Fruit fly (Drosophila melanogaster) whole organism, embryonic: ENCODE results near the gene Pax.

ENCODE experiments used
- BEAF-32 ChIP-seq: fragments of 200-800 bp; sonication (Bioruptor generic); optimal IDR thresholded peaks from 3 replicates; lab custom pipeline; 2017; ENCODE audit warnings: missing biosample characterization, missing genetic modification characterization, mild to moderate bottlenecking, moderate library complexity, missing genetic modification reagents
- CG10321 ChIP-seq: fragments of 200-800 bp; sonication (Bioruptor generic); IDR thresholded peaks from 2 replicates; pipeline ENCODE4 v1.3.6; 2022; ENCODE audit warnings: missing biosample characterization, missing genetic modification characterization
- CG10959 ChIP-seq: fragments of 200-800 bp; sonication (Bioruptor generic); IDR thresholded peaks from 2 replicates; pipeline ENCODE4 v1.3.6; 2022; ENCODE audit warnings: missing biosample characterization, missing genetic modification characterization
- CG12104 ChIP-seq: fragments of 200-800 bp; sonication (Bioruptor generic); optimal IDR thresholded peaks from 3 replicates; lab custom pipeline; 2016; ENCODE audit warnings: missing biosample characterization, missing genetic modification characterization
- CG12236 ChIP-seq: fragments of 200-800 bp; sonication (Bioruptor generic); optimal IDR thresholded peaks from 2 replicates; lab custom pipeline; 2016; ENCODE audit warnings: missing biosample characterization, missing genetic modification characterization
- CG12391 ChIP-seq: fragments of 200-800 bp; sonication (Bioruptor generic); optimal IDR thresholded peaks from 3 replicates; lab custom pipeline; 2018; ENCODE audit warnings: missing biosample characterization, mild to moderate bottlenecking, missing genetic modification characterization, moderate library complexity
- CG13123 ChIP-seq: fragments of 200-800 bp; sonication (Bioruptor generic); optimal IDR thresholded peaks from 2 replicates; lab custom pipeline; 2016; ENCODE audit warnings: missing biosample characterization, missing genetic modification characterization
- CG13894 ChIP-seq: fragments of 200-800 bp; sonication (Bioruptor generic); optimal IDR thresholded peaks from 3 replicates; lab custom pipeline; 2018; ENCODE audit warnings: missing biosample characterization, mild to moderate bottlenecking, missing genetic modification characterization, moderate library complexity
- CG14710 ChIP-seq: fragments of 200-800 bp; sonication (Bioruptor generic); optimal IDR thresholded peaks from 3 replicates; lab custom pipeline; 2019; ENCODE audit warnings: missing biosample characterization, mild to moderate bottlenecking, missing genetic modification characterization, moderate library complexity
- CG15601 ChIP-seq: fragments of 200-800 bp; sonication (Bioruptor generic); optimal IDR thresholded peaks from 3 replicates; lab custom pipeline; 2019; ENCODE audit warnings: missing biosample characterization, mild to moderate bottlenecking, missing genetic modification characterization, moderate library complexity
- CG2202 ChIP-seq: fragments of 200-800 bp; sonication (Bioruptor generic); optimal IDR thresholded peaks from 2 replicates; lab custom pipeline; 2018; ENCODE audit warnings: missing biosample characterization, mild to moderate bottlenecking, missing genetic modification characterization
- CG2678 ChIP-seq: fragments of 200-800 bp; sonication (Bioruptor generic); optimal IDR thresholded peaks from 3 replicates; lab custom pipeline; 2019; ENCODE audit warnings: missing biosample characterization, mild to moderate bottlenecking, missing genetic modification characterization, moderate library complexity
- CG2875 ChIP-seq: fragments of 200-800 bp; sonication (Bioruptor generic); optimal IDR thresholded peaks from 2 replicates; lab custom pipeline; 2017; ENCODE audit warnings: missing biosample characterization, mild to moderate bottlenecking, missing genetic modification characterization, missing genetic modification reagents
- CG30403 ChIP-seq: fragments of 200-800 bp; sonication (Bioruptor generic); optimal IDR thresholded peaks from 3 replicates; lab custom pipeline; 2016; ENCODE audit warnings: missing biosample characterization, missing genetic modification characterization
- CG3847 ChIP-seq: fragments of 200-800 bp; sonication (Bioruptor generic); IDR thresholded peaks from 2 replicates; pipeline ENCODE4 v1.3.6; 2022; ENCODE audit warnings: missing biosample characterization, missing genetic modification characterization
- CG3995 ChIP-seq: fragments of 200-800 bp; sonication (Bioruptor generic); optimal IDR thresholded peaks from 3 replicates; lab custom pipeline; 2016; ENCODE audit warnings: missing biosample characterization, missing genetic modification characterization
- CG4424 ChIP-seq: fragments of 200-800 bp; sonication (Bioruptor generic); optimal IDR thresholded peaks from 3 replicates; lab custom pipeline; 2016; ENCODE audit warnings: missing biosample characterization, missing genetic modification characterization
- CG9215 ChIP-seq: fragments of 200-800 bp; sonication (Bioruptor generic); IDR thresholded peaks from 2 replicates; pipeline ENCODE4 v1.3.6; 2022; ENCODE audit warnings: missing biosample characterization, missing genetic modification characterization
- CG9437 ChIP-seq: fragments of 200-800 bp; sonication (Bioruptor generic); optimal IDR thresholded peaks from 2 replicates; lab custom pipeline; 2018; ENCODE audit warnings: missing biosample characterization, mild to moderate bottlenecking, missing genetic modification characterization
- CG9817 ChIP-seq: fragments of 200-800 bp; sonication (Bioruptor generic); optimal IDR thresholded peaks from 2 replicates; lab custom pipeline; 2018; ENCODE audit warnings: missing biosample characterization, mild to moderate bottlenecking, missing genetic modification characterization, moderate library complexity
- CG9876 ChIP-seq: fragments of 200-800 bp; sonication (Bioruptor generic); optimal IDR thresholded peaks from 2 replicates; lab custom pipeline; 2016; ENCODE audit warnings: missing biosample characterization, missing genetic modification characterization
- D19A ChIP-seq: fragments of 200-800 bp; optimal IDR thresholded peaks from 3 replicates; lab custom pipeline; 2019; ENCODE audit warnings: missing biosample characterization, mild to moderate bottlenecking, missing genetic modification characterization, moderate library complexity
- Dref ChIP-seq: fragments of 200-800 bp; sonication (Bioruptor generic); IDR thresholded peaks from 2 replicates; pipeline ENCODE4 v1.3.6; 2022; ENCODE audit warnings: missing biosample characterization, missing genetic modification characterization
- Eip74EF ChIP-seq, 2 experiments: fragments of 200-800 bp in 1 of 2; fragments of >200 bp in 1 of 2; sonication (Bioruptor generic) in 1 of 2; optimal IDR thresholded peaks; 2 replicates each; lab custom pipeline; 2017 to 2019; ENCODE audit warnings: missing biosample characterization in 2 of 2, missing genetic modification characterization in 2 of 2, mild to moderate bottlenecking in 1 of 2, moderate library complexity in 1 of 2
- HmgD ChIP-seq: fragments of 200-800 bp; sonication (Bioruptor generic); optimal IDR thresholded peaks from 3 replicates; lab custom pipeline; 2016; ENCODE audit warnings: missing biosample characterization, missing genetic modification characterization
- Lhr ChIP-seq: fragments of 200-800 bp; sonication (Bioruptor generic); optimal IDR thresholded peaks from 3 replicates; lab custom pipeline; 2017; ENCODE audit warnings: mild to moderate bottlenecking, missing biosample characterization, missing genetic modification reagents, missing genetic modification characterization
- MESR4 ChIP-seq: fragments of 200-800 bp; sonication (Bioruptor generic); optimal IDR thresholded peaks from 2 replicates; lab custom pipeline; 2018; ENCODE audit warnings: missing biosample characterization, mild to moderate bottlenecking, missing genetic modification characterization, moderate library complexity
- MTF-1 ChIP-seq: fragments of 200-800 bp; sonication (Bioruptor generic); optimal IDR thresholded peaks from 2 replicates; lab custom pipeline; 2018; ENCODE audit warnings: missing biosample characterization, mild to moderate bottlenecking, missing genetic modification characterization, borderline replicate concordance
- NC2α ChIP-seq: fragments of 200-800 bp; sonication (Bioruptor generic); optimal IDR thresholded peaks from 2 replicates; lab custom pipeline; 2016; ENCODE audit warnings: missing biosample characterization, missing genetic modification characterization
- Rfx ChIP-seq: fragments of 200-800 bp; sonication (Bioruptor generic); IDR thresholded peaks from 2 replicates; pipeline ENCODE4 v1.3.6; 2022; ENCODE audit warnings: missing biosample characterization, missing genetic modification characterization
- Six4 ChIP-seq: fragments of 200-800 bp; sonication (Bioruptor generic); optimal IDR thresholded peaks from 2 replicates; lab custom pipeline; 2016; ENCODE audit warnings: missing biosample characterization, missing genetic modification characterization
- Stat92E ChIP-seq, 3 experiments: fragments of >200 bp in 2 of 3; fragments of 200-800 bp in 1 of 3; sonication (Bioruptor generic) in 1 of 3; optimal IDR thresholded peaks; 2 replicates each; lab custom pipeline; 2017 to 2019; ENCODE audit warnings: missing biosample characterization in 3 of 3, missing genetic modification characterization in 3 of 3, mild to moderate bottlenecking in 1 of 3, moderate library complexity in 1 of 3
- TFAM ChIP-seq: fragments of 200-800 bp; sonication (Bioruptor generic); optimal IDR thresholded peaks from 2 replicates; lab custom pipeline; 2017; ENCODE audit warnings: missing biosample characterization, missing genetic modification characterization, inconsistent platforms
- aop ChIP-seq: fragments of 200-800 bp; sonication (Bioruptor generic); IDR thresholded peaks from 2 replicates; pipeline ENCODE4 v1.3.6; 2022; ENCODE audit warnings: missing biosample characterization, missing genetic modification characterization
- ash1 ChIP-seq: fragments of 200-800 bp; sonication (Bioruptor generic); optimal IDR thresholded peaks from 2 replicates; lab custom pipeline; 2018; ENCODE audit warnings: missing biosample characterization, mild to moderate bottlenecking, missing genetic modification characterization
- az2 ChIP-seq: fragments of 200-800 bp; sonication (Bioruptor generic); optimal IDR thresholded peaks from 3 replicates; lab custom pipeline; 2016; ENCODE audit warnings: missing biosample characterization, missing genetic modification characterization
- cad ChIP-seq: fragments of >200 bp; optimal IDR thresholded peaks from 2 replicates; lab custom pipeline; 2017; ENCODE audit warnings: missing biosample characterization, missing genetic modification characterization
- cas ChIP-seq: fragments of 200-800 bp; sonication (Bioruptor generic); IDR thresholded peaks from 2 replicates; pipeline ENCODE4 v1.3.6; 2022; ENCODE audit warnings: missing biosample characterization, missing genetic modification characterization
- chm ChIP-seq: fragments of 200-800 bp; sonication (Bioruptor generic); IDR thresholded peaks from 2 replicates; pipeline ENCODE4 v1.3.6; 2022; ENCODE audit warnings: missing biosample characterization, missing genetic modification characterization
- disco-r ChIP-seq: fragments of 200-800 bp; sonication (Bioruptor generic); optimal IDR thresholded peaks from 2 replicates; lab custom pipeline; 2016; ENCODE audit warnings: missing biosample characterization, missing genetic modification characterization
- jumu ChIP-seq: fragments of 200-800 bp; sonication (Bioruptor generic); optimal IDR thresholded peaks from 3 replicates; lab custom pipeline; 2016; ENCODE audit warnings: missing biosample characterization, missing genetic modification characterization
- kay ChIP-seq: fragments of 200-800 bp; sonication (Bioruptor generic); optimal IDR thresholded peaks from 2 replicates; lab custom pipeline; 2016; ENCODE audit warnings: missing biosample characterization, missing genetic modification characterization
- klu ChIP-seq: fragments of 200-800 bp; sonication (Bioruptor generic); IDR thresholded peaks from 2 replicates; pipeline ENCODE4 v1.3.6; 2022; ENCODE audit warnings: missing biosample characterization, missing genetic modification characterization
- knrl ChIP-seq: fragments of 200-800 bp; sonication (Bioruptor generic); IDR thresholded peaks from 3 replicates; pipeline ENCODE4 v1.3.6; 2022; ENCODE audit warnings: missing biosample characterization, missing genetic modification characterization; ENCODE audit not compliant: partially characterized antibody
- pros ChIP-seq: fragments of 200-800 bp; sonication (Bioruptor generic); optimal IDR thresholded peaks from 3 replicates; lab custom pipeline; 2019; ENCODE audit warnings: missing biosample characterization, mild to moderate bottlenecking, missing genetic modification characterization, moderate library complexity
- repo ChIP-seq: fragments of 200-800 bp; sonication (Bioruptor generic); optimal IDR thresholded peaks from 2 replicates; lab custom pipeline; 2016; ENCODE audit warnings: missing biosample characterization, missing genetic modification characterization
- rib ChIP-seq: fragments of 200-800 bp; sonication (Bioruptor generic); IDR thresholded peaks from 2 replicates; pipeline ENCODE4 v1.3.6; 2022; ENCODE audit warnings: missing biosample characterization, missing genetic modification characterization
- ssp ChIP-seq: fragments of 200-800 bp; sonication (Bioruptor generic); IDR thresholded peaks from 2 replicates; pipeline ENCODE4 v1.3.6; 2022; ENCODE audit warnings: missing biosample characterization, missing genetic modification characterization
- trem ChIP-seq: fragments of 200-800 bp; optimal IDR thresholded peaks from 3 replicates; lab custom pipeline; 2019; ENCODE audit warnings: missing biosample characterization, mild to moderate bottlenecking, missing genetic modification characterization, moderate library complexity
- tup ChIP-seq: fragments of 200-800 bp; sonication (Bioruptor generic); optimal IDR thresholded peaks from 2 replicates; lab custom pipeline; 2016; ENCODE audit warnings: missing biosample characterization, mild to moderate bottlenecking, missing genetic modification characterization, moderate library complexity
- usp ChIP-seq: fragments of >200 bp; optimal IDR thresholded peaks from 2 replicates; lab custom pipeline; 2017; ENCODE audit warnings: missing biosample characterization, missing genetic modification characterization
- zfh1 ChIP-seq: fragments of 200-800 bp; sonication (Bioruptor generic); IDR thresholded peaks from 3 replicates; pipeline ENCODE4 v1.3.6; 2022; ENCODE audit warnings: missing biosample characterization, missing genetic modification characterization

The Pax gene

DNA sequence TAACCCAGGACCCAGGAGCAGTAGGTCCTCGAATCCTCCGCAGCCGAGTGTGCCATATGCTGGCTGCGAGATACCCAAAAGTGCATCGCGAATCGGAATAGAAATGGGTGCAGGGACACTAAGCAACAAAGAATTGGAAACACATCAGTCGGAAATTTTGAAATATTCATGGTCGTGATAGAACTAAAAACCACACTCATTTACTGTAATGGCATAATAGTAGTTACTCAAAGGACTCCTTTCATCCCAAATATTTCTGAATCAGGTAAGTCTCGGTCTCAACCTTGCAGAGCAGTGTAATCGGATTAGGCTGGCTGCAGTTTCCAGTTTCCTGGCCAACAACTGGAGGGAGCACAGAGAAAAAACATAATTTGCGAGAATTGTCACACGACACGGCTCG, 50.3 kb downstream of the Pax start (continued):
- TF ChIP-seq trem (tag; lab: Kevin White, UChicago) (peak; percentile 38), MTF-1 (no peak), CG12104 (GFP tag; lab: Kevin White, UChicago) (no peak), cas (no peak), jumu (GFP tag; lab: Kevin White, UChicago) (no peak), Rfx (GFP tag; lab: Robert Waterston, UW) (no peak), klu (GFP tag; lab: Robert Waterston, UW) (no peak), CG10959 (GFP tag; lab: Robert Waterston, UW) (peak; percentile 66), kay (GFP tag; lab: Kevin White, UChicago) (no peak), CG13894 (no peak), BEAF-32 (GFP tag; lab: Kevin White, UChicago) (no peak), Stat92E (GFP tag; optimal IDR thresholded peaks at IDR 0.05; lab: Kevin White, UChicago) (no peak), CG10321 (GFP tag; lab: Robert Waterston, UW) (no peak), CG3847 (no peak), CG3995 (no peak), CG12236 (GFP tag; lab: Kevin White, UChicago) (no peak), rib (GFP tag; lab: Robert Waterston, UW) (no peak), CG12391 (tag; lab: Kevin White, UChicago) (peak; percentile 33), az2 (GFP tag; lab: Kevin White, UChicago) (no peak), tup (GFP tag; lab: Kevin White, UChicago) (no peak), pros (GFP tag; lab: Kevin White, UChicago) (no peak), CG9817 (tag; lab: Kevin White, UChicago) (no peak), CG4424 (peak; percentile 47), D19A (peak; percentile 49), NC2α (GFP tag; lab: Kevin White, UChicago) (no peak), ssp (GFP tag; lab: Robert Waterston, UW) (no peak), CG2678 (tag; lab: Kevin White, UChicago) (peak; percentile 37), usp (GFP tag; lab: Kevin White, UChicago) (no peak), CG2202 (tag; lab: Kevin White, UChicago) (no peak), CG9876 (no peak), CG13123 (GFP tag; lab: Kevin White, UChicago) (no peak), TFAM (GFP tag; lab: Kevin White, UChicago) (no peak), zfh1 (GFP tag; lab: Robert Waterston, UW) (peak; percentile 79), cad (no peak), CG14710 (tag; lab: Kevin White, UChicago) (peak; percentile 50), Lhr (GFP tag; lab: Kevin White, UChicago) (no peak), CG9215 (GFP tag; lab: Robert Waterston, UW) (no peak), aop (GFP tag; lab: Robert Waterston, UW) (no peak), Eip74EF (GFP tag; optimal IDR thresholded peaks at IDR 0.05; lab: Kevin White, UChicago) (no peak), knrl (no peak), Dref (GFP tag; lab: Robert Waterston, UW) (no peak), Six4 (GFP tag; lab: Kevin White, UChicago) (peak; percentile 31), HmgD (GFP tag; lab: Kevin White, UChicago) (no peak), repo (GFP tag; lab: Kevin White, UChicago) (no peak), ash1 (GFP tag; lab: Kevin White, UChicago) (no peak), disco-r (no peak), CG9437 (no peak), MESR4 (GFP tag; lab: Kevin White, UChicago) (no peak), CG2875 (GFP tag; lab: Kevin White, UChicago) (no peak), CG15601 (tag; lab: Kevin White, UChicago) (no peak), chm (GFP tag; lab: Robert Waterston, UW) (peak; percentile 41; the same call in 1 of the 2 replicates), CG30403 (GFP tag; lab: Kevin White, UChicago) (peak; percentile 13)
